Fruit fly (Drosophila melanogaster): Measurements from ENCODE around the gene noi.

noi gene

DNA sequence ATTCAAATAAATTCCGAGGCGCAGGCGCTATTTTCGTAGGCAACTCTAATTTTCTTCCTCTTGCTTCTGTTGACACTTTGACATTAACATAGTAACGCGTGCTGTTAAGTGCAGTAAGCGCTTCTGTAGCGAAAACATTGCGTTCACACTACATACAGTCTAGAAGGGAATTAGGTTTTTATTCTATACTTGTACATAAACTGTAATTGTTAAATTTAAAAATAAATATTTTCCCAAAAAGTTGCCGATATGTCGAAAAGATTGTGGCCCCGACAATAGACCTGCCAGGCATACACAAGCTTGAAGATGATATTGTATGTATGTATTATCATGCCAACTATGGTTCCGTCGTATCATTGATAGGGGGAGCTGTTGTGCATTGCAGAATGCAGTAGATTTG lies 15.2 kb upstream of the noi start, which contains the start of gene asl (continued):
- TF ChIP-seq peb (GFP tag; IDR thresholded peaks at IDR 0.05) (no peak), mld (GFP tag; IDR thresholded peaks at IDR 0.05; ENCODE audit: partially characterized antibody) (no peak), ato (GFP tag; IDR thresholded peaks at IDR 0.05; ENCODE audit: partially characterized antibody) (no peak), hbn (GFP tag; IDR thresholded peaks at IDR 0.05; ENCODE audit: partially characterized antibody) (no peak), CG30431 (GFP tag; optimal IDR thresholded peaks at IDR 0.05) (no peak), lbe (GFP tag; optimal IDR thresholded peaks at IDR 0.05) (peak; percentile 41), CG8388 (GFP tag; optimal IDR thresholded peaks at IDR 0.05) (peak; percentile 57), Deaf1 (tag; optimal IDR thresholded peaks at IDR 0.05) (peak; percentile 47), pho (GFP tag; optimal IDR thresholded peaks at IDR 0.05) (peak; percentile 33), Stat92E (GFP tag; optimal IDR thresholded peaks at IDR 0.05) (no peak), CG4617 (GFP tag; optimal IDR thresholded peaks at IDR 0.05; ENCODE audit: borderline replicate concordance) (peak; percentile 70), tll (GFP tag; optimal IDR thresholded peaks at IDR 0.05) (no peak), dpn (GFP tag; optimal IDR thresholded peaks at IDR 0.05) (peak; percentile 56 to 65), CrebB (tag; optimal IDR thresholded peaks at IDR 0.05) (peak; percentile 33), CG6689 (GFP tag; IDR thresholded peaks at IDR 0.05) (peak; percentile 67), gce (GFP tag; IDR thresholded peaks at IDR 0.05) (0 out of 3 replicates have a peak, but pooled peaks have one; percentile 50), sug (tag; optimal IDR thresholded peaks at IDR 0.05) (peak; percentile 64), Camta (GFP tag; optimal IDR thresholded peaks at IDR 0.05) (peak; percentile 56), Lhr (GFP tag; optimal IDR thresholded peaks at IDR 0.05) (peak; percentile 59), Fer1 (GFP tag; optimal IDR thresholded peaks at IDR 0.05) (peak; percentile 68), CG10565 (GFP tag; optimal IDR thresholded peaks at IDR 0.05) (no peak), NK7.1 (GFP tag; optimal IDR thresholded peaks at IDR 0.05) (no peak), CG17829 (tag; optimal IDR thresholded peaks at IDR 0.05) (peak; percentile 85), BEAF-32 (GFP tag; optimal IDR thresholded peaks at IDR 0.05) (peak; percentile 53), fd64A (GFP tag; optimal IDR thresholded peaks at IDR 0.05) (no peak), Sox100B (GFP tag; optimal IDR thresholded peaks at IDR 0.05) (no peak), CG4282 (GFP tag; optimal IDR thresholded peaks at IDR 0.05) (no peak), gt (GFP tag; IDR thresholded peaks at IDR 0.05) (no peak), ab (GFP tag; optimal IDR thresholded peaks at IDR 0.05) (no peak), CG34224 (GFP tag; IDR thresholded peaks at IDR 0.05; ENCODE audit: partially characterized antibody) (no peak), Ravus (GFP tag; IDR thresholded peaks at IDR 0.05) (no peak), CG14014 (GFP tag; IDR thresholded peaks at IDR 0.05) (peak; percentile 57; the same call in 1 of the 2 replicates), insv (GFP tag; optimal IDR thresholded peaks at IDR 0.05) (peak in 1 of 2 experiments; percentile 77), CG10366 (GFP tag; IDR thresholded peaks at IDR 0.05) (peak; percentile 61), HmgD (GFP tag; optimal IDR thresholded peaks at IDR 0.05) (no peak), tx (GFP tag; optimal IDR thresholded peaks at IDR 0.05) (peak; percentile 35), C15 (GFP tag; IDR thresholded peaks at IDR 0.05) (no peak), trem (tag; optimal IDR thresholded peaks at IDR 0.05) (peak; percentile 82), CG13624 (GFP tag; optimal IDR thresholded peaks at IDR 0.05) (peak; percentile 49), Gug (GFP tag; IDR thresholded peaks at IDR 0.05) (no peak), ham (GFP tag; IDR thresholded peaks at IDR 0.05) (no peak), ci (GFP tag; IDR thresholded peaks at IDR 0.05) (0 out of 3 replicates have a peak, but pooled peaks have one; percentile 44), CG1024 (GFP tag; IDR thresholded peaks at IDR 0.05) (peak; percentile 37; the same call in 1 of the 2 replicates), Hr39 (optimal IDR thresholded peaks at IDR 0.05) (no peak), CG12104 (GFP tag; optimal IDR thresholded peaks at IDR 0.05) (peak; percentile 40), knrl (GFP tag; IDR thresholded peaks at IDR 0.05; ENCODE audit: partially characterized antibody) (peak; percentile 21; the same call in 1 of the 3 replicates), cwo (GFP tag; optimal IDR thresholded peaks at IDR 0.05) (peak; percentile 22), jigr1 (GFP tag; IDR thresholded peaks at IDR 0.05) (no peak), cg (GFP tag; optimal IDR thresholded peaks at IDR 0.05) (peak; percentile 41), BtbVII (GFP tag; optimal IDR thresholded peaks at IDR 0.05) (peak; percentile 42), sisA (GFP tag; IDR thresholded peaks at IDR 0.05) (peak; percentile 49; the same call in 1 of the 2 replicates)

Measured in whole organism, embryonic.